Fruit fly (Drosophila melanogaster): ENCODE measurements around the gene CheB38a.

Gene CheB38a

dm6 chr2L:20768568-20769071 lies 49.7 kb downstream of the CheB38a start:
- TF ChIP-seq CG10348 (GFP tag; IDR thresholded peaks at IDR 0.05), result no peak
- TF ChIP-seq gl (tag; optimal IDR thresholded peaks at IDR 0.05), result no peak
- no peak for TF ChIP-seq Pif1A (GFP tag; optimal IDR thresholded peaks at IDR 0.05)
- TF ChIP-seq EcR (GFP tag; optimal IDR thresholded peaks at IDR 0.05), result no peak
- no peak for TF ChIP-seq CG13204 (GFP tag; optimal IDR thresholded peaks at IDR 0.05)
